Worm (Caenorhabditis elegans): ENCODE measurements around the gene xtr-1.

- TF ChIP-seq B0310.2 (tag; optimal IDR thresholded peaks at IDR 0.05) (no peak), hnd-1 (tag; optimal IDR thresholded peaks at IDR 0.05) (no peak)
Measured at ce11 chrX:11854903-11855302, 2.3 kb downstream of the xtr-1 start, which contains the start of gene F54F7.8.

Measured in whole organism, early embryonic.